Worm (Caenorhabditis elegans): ENCODE data around the gene nmad-1.
A peak's percentile ranks its signal among the peaks of the same experiment; 100 is the strongest.

Gene nmad-1

ce11 chrIII:5506023-5506597 is 48.6 kb downstream of the nmad-1 start (continued):
- no peak for TF ChIP-seq isw-1 (GFP tag; IDR thresholded peaks at IDR 0.05)
- no peak for TF ChIP-seq C04F5.9 (tag; optimal IDR thresholded peaks at IDR 0.05)
- TF ChIP-seq skn-1 (tag; optimal IDR thresholded peaks at IDR 0.05): no peak
- TF ChIP-seq vab-15 (tag; optimal IDR thresholded peaks at IDR 0.05): no peak
- peak; percentile 14 for TF ChIP-seq swsn-7 (tag; optimal IDR thresholded peaks at IDR 0.05)
- TF ChIP-seq aha-1 (tag; optimal IDR thresholded peaks at IDR 0.05): no peak
- TF ChIP-seq lir-3 (tag; optimal IDR thresholded peaks at IDR 0.05; ENCODE audit: poor library complexity): no peak
- TF ChIP-seq lin-39 (tag; optimal IDR thresholded peaks at IDR 0.05): no peak
- TF ChIP-seq mab-9 (GFP tag; IDR thresholded peaks at IDR 0.05): no peak
- no peak for TF ChIP-seq lin-15B (tag; optimal IDR thresholded peaks at IDR 0.05)
- no peak for TF ChIP-seq nhr-237 (tag; optimal IDR thresholded peaks at IDR 0.05)
- peak; percentile 9 for TF ChIP-seq sox-4 (tag; optimal IDR thresholded peaks at IDR 0.05)
- TF ChIP-seq mef-2 (tag; optimal IDR thresholded peaks at IDR 0.05): no peak
- no peak for TF ChIP-seq lin-14 (GFP tag; optimal IDR thresholded peaks at IDR 0.05)
- TF ChIP-seq nhr-84 (tag; optimal IDR thresholded peaks at IDR 0.05): no peak
- TF ChIP-seq grh-1 (GFP tag; IDR thresholded peaks at IDR 0.05): peak; percentile 55
- peak; percentile 54 for TF ChIP-seq nhr-90 (tag; optimal IDR thresholded peaks at IDR 0.05; ENCODE audit: poor library complexity)
- TF ChIP-seq hlh-17 (GFP tag; optimal IDR thresholded peaks at IDR 0.05; ENCODE audit: borderline replicate concordance): no peak
- TF ChIP-seq pag-3 (tag; optimal IDR thresholded peaks at IDR 0.05; ENCODE audit: borderline replicate concordance, insufficient read depth): no peak
- no peak for TF ChIP-seq pax-3 (tag; optimal IDR thresholded peaks at IDR 0.05)
- no peak for TF ChIP-seq fos-1 (tag; optimal IDR thresholded peaks at IDR 0.05)
- TF ChIP-seq Y116A8C.19 (tag; optimal IDR thresholded peaks at IDR 0.05; ENCODE audit: borderline replicate concordance): no peak
- no peak for TF ChIP-seq alr-1 (tag; optimal IDR thresholded peaks at IDR 0.05; ENCODE audit: borderline replicate concordance)
- TF ChIP-seq lsy-2 (tag; optimal IDR thresholded peaks at IDR 0.05): no peak
- TF ChIP-seq nhr-12 (tag; optimal IDR thresholded peaks at IDR 0.05): no peak
- no peak for TF ChIP-seq unc-30 (tag; optimal IDR thresholded peaks at IDR 0.05)
- TF ChIP-seq mdl-1 (tag; optimal IDR thresholded peaks at IDR 0.05): no peak
- TF ChIP-seq unc-130 (tag; optimal IDR thresholded peaks at IDR 0.05): no peak
- no peak for TF ChIP-seq mep-1 (tag; optimal IDR thresholded peaks at IDR 0.05)
- no peak for TF ChIP-seq rnt-1 (tag; optimal IDR thresholded peaks at IDR 0.05)
- TF ChIP-seq aly-2 (tag; optimal IDR thresholded peaks at IDR 0.05): no peak
- TF ChIP-seq unc-86 (tag; optimal IDR thresholded peaks at IDR 0.05): no peak
- peak; percentile 51 for TF ChIP-seq nhr-71 (tag; optimal IDR thresholded peaks at IDR 0.05)
- TF ChIP-seq C34B4.2 (tag; optimal IDR thresholded peaks at IDR 0.05): no peak
- TF ChIP-seq ceh-82 (tag; optimal IDR thresholded peaks at IDR 0.05): no peak
- TF ChIP-seq ceh-88 (GFP tag; IDR thresholded peaks at IDR 0.05): no peak
- no peak for TF ChIP-seq unc-62 (GFP tag; optimal IDR thresholded peaks at IDR 0.05)
- TF ChIP-seq sup-37 (GFP tag; optimal IDR thresholded peaks at IDR 0.05): no peak

ce11 chrIII:5505474-5506022 is 49.2 kb downstream of the nmad-1 start:
- TF ChIP-seq pax-3 (tag; optimal IDR thresholded peaks at IDR 0.05) (no peak), ama-1 (optimal IDR thresholded peaks at IDR 0.05) (no peak), aly-2 (tag; optimal IDR thresholded peaks at IDR 0.05) (peak; percentile 76), nhr-11 (tag; optimal IDR thresholded peaks at IDR 0.05) (no peak), hlh-4 (tag; optimal IDR thresholded peaks at IDR 0.05) (no peak), lir-3 (tag; optimal IDR thresholded peaks at IDR 0.05; ENCODE audit: poor library complexity) (peak; percentile 5), efl-1 (optimal IDR thresholded peaks at IDR 0.05) (no peak), efl-1 (GFP tag; optimal IDR thresholded peaks at IDR 0.05 in 1 of 2) (peak in 1 of 2 experiments; percentile 90), elt-3 (tag; optimal IDR thresholded peaks at IDR 0.05) (no peak)
